Fruit fly (Drosophila melanogaster) whole organism, embryonic: ENCODE results near the gene Oscillin.

Experiments used
- CG10959 ChIP-seq: fragments of 200-800 bp; sonication (Bioruptor generic); IDR thresholded peaks from 2 replicates; pipeline ENCODE4 v1.3.6; 2022; ENCODE audit warnings: missing biosample characterization, missing genetic modification characterization
- CG11247 ChIP-seq: fragments of 200-800 bp; sonication (Bioruptor generic); IDR thresholded peaks from 2 replicates; pipeline ENCODE4 v1.3.6; 2022; ENCODE audit warnings: missing biosample characterization, missing genetic modification characterization
- CG11398 ChIP-seq: fragments of 200-800 bp; sonication (Bioruptor generic); optimal IDR thresholded peaks from 2 replicates; lab custom pipeline; 2016; ENCODE audit warnings: missing biosample characterization, missing genetic modification characterization
- CG12219 ChIP-seq: fragments of 200-800 bp; sonication (Bioruptor generic); optimal IDR thresholded peaks from 3 replicates; lab custom pipeline; 2018; ENCODE audit warnings: missing biosample characterization, mild to moderate bottlenecking, missing genetic modification characterization
- CG12391 ChIP-seq: fragments of 200-800 bp; sonication (Bioruptor generic); optimal IDR thresholded peaks from 3 replicates; lab custom pipeline; 2018; ENCODE audit warnings: missing biosample characterization, mild to moderate bottlenecking, missing genetic modification characterization, moderate library complexity
- CG13287 ChIP-seq: fragments of 200-800 bp; sonication (Bioruptor generic); IDR thresholded peaks from 2 replicates; pipeline ENCODE4 v1.3.6; 2022; ENCODE audit warnings: missing biosample characterization, missing genetic modification characterization; ENCODE audit not compliant: partially characterized antibody
- CG13775 ChIP-seq: fragments of 200-800 bp; sonication (Bioruptor generic); optimal IDR thresholded peaks from 3 replicates; lab custom pipeline; 2017; ENCODE audit warnings: missing biosample characterization, mild to moderate bottlenecking, missing genetic modification characterization
- CG14441 ChIP-seq: fragments of 200-800 bp; sonication (Bioruptor generic); IDR thresholded peaks from 2 replicates; pipeline ENCODE4 v1.3.6; 2022; ENCODE audit warnings: missing biosample characterization, missing genetic modification characterization
- CG15269 ChIP-seq: fragments of 200-800 bp; sonication (Bioruptor generic); optimal IDR thresholded peaks from 2 replicates; lab custom pipeline; 2018; ENCODE audit warnings: missing biosample characterization, mild to moderate bottlenecking, missing genetic modification characterization, moderate library complexity
- CG16813 ChIP-seq: fragments of 200-800 bp; sonication (Bioruptor generic); IDR thresholded peaks from 3 replicates; pipeline ENCODE4 v1.3.6; 2022; ENCODE audit warnings: missing biosample characterization, missing genetic modification characterization; ENCODE audit not compliant: partially characterized antibody
- CG1832 ChIP-seq: fragments of 200-800 bp; sonication (Bioruptor generic); optimal IDR thresholded peaks from 2 replicates; lab custom pipeline; 2017; ENCODE audit warnings: missing biosample characterization, mild to moderate bottlenecking, missing genetic modification characterization, inconsistent platforms
- CG30403 ChIP-seq: fragments of 200-800 bp; sonication (Bioruptor generic); optimal IDR thresholded peaks from 3 replicates; lab custom pipeline; 2016; ENCODE audit warnings: missing biosample characterization, missing genetic modification characterization
- CG3065 ChIP-seq: fragments of 200-800 bp; sonication (Bioruptor generic); optimal IDR thresholded peaks from 2 replicates; lab custom pipeline; 2016; ENCODE audit warnings: missing biosample characterization, missing genetic modification characterization
- CG31441 ChIP-seq: fragments of 200-800 bp; sonication (Bioruptor generic); IDR thresholded peaks from 2 replicates; pipeline ENCODE4 v1.3.6; 2022; ENCODE audit warnings: missing biosample characterization, missing genetic modification characterization
- CG33213 ChIP-seq: fragments of 200-800 bp; sonication (Bioruptor generic); optimal IDR thresholded peaks from 3 replicates; lab custom pipeline; 2016; ENCODE audit warnings: missing biosample characterization, missing genetic modification characterization
- CG4328 ChIP-seq: fragments of 200-800 bp; sonication (Bioruptor generic); optimal IDR thresholded peaks from 3 replicates; lab custom pipeline; 2017; ENCODE audit warnings: missing biosample characterization, missing genetic modification reagents, missing genetic modification characterization
- CG8089 ChIP-seq: fragments of 200-800 bp; sonication (Bioruptor generic); optimal IDR thresholded peaks from 3 replicates; lab custom pipeline; 2016; ENCODE audit warnings: missing biosample characterization, missing genetic modification characterization
- CG8281 ChIP-seq: fragments of 200-800 bp; sonication (Bioruptor generic); optimal IDR thresholded peaks from 2 replicates; lab custom pipeline; 2018; ENCODE audit warnings: missing biosample characterization, mild to moderate bottlenecking, missing genetic modification characterization, moderate library complexity
- Chrac-16 ChIP-seq: fragments of 200-800 bp; sonication (Bioruptor generic); optimal IDR thresholded peaks from 3 replicates; lab custom pipeline; 2016; ENCODE audit warnings: missing biosample characterization, missing genetic modification characterization
- D19A ChIP-seq: fragments of 200-800 bp; optimal IDR thresholded peaks from 3 replicates; lab custom pipeline; 2019; ENCODE audit warnings: missing biosample characterization, mild to moderate bottlenecking, missing genetic modification characterization, moderate library complexity
- Deaf1 ChIP-seq: fragments of 200-800 bp; optimal IDR thresholded peaks from 3 replicates; lab custom pipeline; 2019; ENCODE audit warnings: missing biosample characterization, mild to moderate bottlenecking, missing genetic modification characterization, moderate library complexity
- Dll ChIP-seq: fragments of 200-800 bp; sonication (Bioruptor generic); IDR thresholded peaks from 4 replicates; pipeline ENCODE4 v1.3.6; 2022; ENCODE audit warnings: missing biosample characterization, missing genetic modification characterization; ENCODE audit not compliant: partially characterized antibody
- Dref ChIP-seq: fragments of 200-800 bp; sonication (Bioruptor generic); IDR thresholded peaks from 2 replicates; pipeline ENCODE4 v1.3.6; 2022; ENCODE audit warnings: missing biosample characterization, missing genetic modification characterization
- Drgx ChIP-seq: fragments of 200-800 bp; sonication (Bioruptor generic); IDR thresholded peaks from 2 replicates; pipeline ENCODE4 v1.3.6; 2022; ENCODE audit warnings: missing biosample characterization, missing genetic modification characterization
- Fer1 ChIP-seq: fragments of 200-800 bp; sonication (Bioruptor generic); optimal IDR thresholded peaks from 2 replicates; lab custom pipeline; 2017; ENCODE audit warnings: missing biosample characterization, mild to moderate bottlenecking, missing genetic modification characterization
- GATAe ChIP-seq: fragments of 200-800 bp; sonication (Bioruptor generic); conservative IDR thresholded peaks from 2 replicates; pipeline ENCODE4 v1.3.6; 2022; ENCODE audit warnings: missing biosample characterization, missing genetic modification characterization
- HLH4C ChIP-seq: fragments of 200-800 bp; sonication (Bioruptor generic); IDR thresholded peaks from 3 replicates; pipeline ENCODE4 v1.3.6; 2022; ENCODE audit warnings: missing biosample characterization, missing genetic modification characterization; ENCODE audit not compliant: partially characterized antibody
- MESR4 ChIP-seq: fragments of 200-800 bp; sonication (Bioruptor generic); optimal IDR thresholded peaks from 2 replicates; lab custom pipeline; 2018; ENCODE audit warnings: missing biosample characterization, mild to moderate bottlenecking, missing genetic modification characterization, moderate library complexity
- Mad ChIP-seq: fragments of 200-800 bp; sonication (Bioruptor generic); optimal IDR thresholded peaks from 2 replicates; lab custom pipeline; 2016; ENCODE audit warnings: missing biosample characterization, missing genetic modification characterization
- Max ChIP-seq: fragments of 200-800 bp; sonication (Bioruptor generic); optimal IDR thresholded peaks from 2 replicates; lab custom pipeline; 2016; ENCODE audit warnings: missing biosample characterization, mild to moderate bottlenecking, missing genetic modification characterization
- Med ChIP-seq: fragments of 200-800 bp; sonication (Bioruptor generic); peaks from one replicate; lab custom pipeline; 2016; ENCODE audit warnings: missing biosample characterization, missing genetic modification characterization, mild to moderate bottlenecking, inconsistent platforms, moderate library complexity
- Nf-YA ChIP-seq: fragments of 200-800 bp; sonication (Bioruptor generic); IDR thresholded peaks from 2 replicates; pipeline ENCODE4 v1.3.6; 2022; ENCODE audit warnings: missing biosample characterization, missing genetic modification characterization
- Oli ChIP-seq: fragments of 200-800 bp; sonication (Bioruptor generic); optimal IDR thresholded peaks from 2 replicates; lab custom pipeline; 2018; ENCODE audit warnings: missing biosample characterization, mild to moderate bottlenecking, missing genetic modification characterization, moderate library complexity
- Sry-δ ChIP-seq: fragments of 200-800 bp; sonication (Bioruptor generic); optimal IDR thresholded peaks from 2 replicates; lab custom pipeline; 2016; ENCODE audit warnings: missing biosample characterization, missing genetic modification characterization
- Xbp1 ChIP-seq: fragments of 200-800 bp; sonication (Bioruptor generic); optimal IDR thresholded peaks from 3 replicates; lab custom pipeline; 2016; ENCODE audit warnings: missing biosample characterization, mild to moderate bottlenecking, missing genetic modification characterization
- ac ChIP-seq: fragments of 200-800 bp; sonication (Bioruptor generic); optimal IDR thresholded peaks from 3 replicates; lab custom pipeline; 2017; ENCODE audit warnings: missing biosample characterization, mild to moderate bottlenecking, missing genetic modification characterization
- ara ChIP-seq: fragments of 200-800 bp; sonication (Bioruptor generic); IDR thresholded peaks from 2 replicates; pipeline ENCODE4 v1.3.6; 2022; ENCODE audit warnings: missing biosample characterization, missing genetic modification characterization
- dmrt11E ChIP-seq: fragments of 200-800 bp; sonication (Bioruptor generic); optimal IDR thresholded peaks from 3 replicates; lab custom pipeline; 2018; ENCODE audit warnings: missing biosample characterization, mild to moderate bottlenecking, missing genetic modification characterization, moderate library complexity
- en ChIP-seq: fragments of 200-800 bp; sonication (Bioruptor generic); optimal IDR thresholded peaks from 2 replicates; lab custom pipeline; 2016; ENCODE audit warnings: missing biosample characterization, missing genetic modification characterization
- ewg ChIP-seq: fragments of 200-800 bp; sonication (Bioruptor generic); optimal IDR thresholded peaks from 3 replicates; lab custom pipeline; 2017; ENCODE audit warnings: mild to moderate bottlenecking, missing biosample characterization, missing genetic modification reagents, missing genetic modification characterization
- fru ChIP-seq: fragments of >200 bp; optimal IDR thresholded peaks from 2 replicates; lab custom pipeline; 2017
- fu2 ChIP-seq: fragments of 200-800 bp; sonication (Bioruptor generic); optimal IDR thresholded peaks from 2 replicates; lab custom pipeline; 2016; ENCODE audit warnings: missing biosample characterization, missing genetic modification characterization
- gsb-n ChIP-seq: fragments of 200-800 bp; sonication (Bioruptor generic); optimal IDR thresholded peaks from 3 replicates; lab custom pipeline; 2018; ENCODE audit warnings: missing biosample characterization, mild to moderate bottlenecking, missing genetic modification characterization
- gt ChIP-seq: fragments of 200-800 bp; sonication (Bioruptor generic); IDR thresholded peaks from 2 replicates; pipeline ENCODE4 v1.3.6; 2022; ENCODE audit warnings: missing biosample characterization, missing genetic modification characterization
- hbn ChIP-seq: fragments of 200-800 bp; sonication (Bioruptor generic); IDR thresholded peaks from 2 replicates; pipeline ENCODE4 v1.3.6; 2022; ENCODE audit warnings: missing biosample characterization, missing genetic modification characterization; ENCODE audit not compliant: partially characterized antibody
- jumu ChIP-seq: fragments of 200-800 bp; sonication (Bioruptor generic); optimal IDR thresholded peaks from 3 replicates; lab custom pipeline; 2016; ENCODE audit warnings: missing biosample characterization, missing genetic modification characterization
- ken ChIP-seq: fragments of 200-800 bp; sonication (Bioruptor generic); IDR thresholded peaks from 3 replicates; pipeline ENCODE4 v1.3.6; 2022; ENCODE audit warnings: missing biosample characterization, missing genetic modification characterization
- kni ChIP-seq: fragments of 200-800 bp; sonication (Bioruptor generic); optimal IDR thresholded peaks from 3 replicates; lab custom pipeline; 2017; ENCODE audit warnings: mild to moderate bottlenecking, missing biosample characterization, missing genetic modification reagents, missing genetic modification characterization
- lmd ChIP-seq: fragments of 200-800 bp; sonication (Bioruptor generic); IDR thresholded peaks from 2 replicates; pipeline ENCODE4 v1.3.6; 2022; ENCODE audit warnings: missing biosample characterization, missing genetic modification characterization
- salm ChIP-seq: fragments of 200-800 bp; sonication (Bioruptor generic); optimal IDR thresholded peaks from 2 replicates; lab custom pipeline; 2018; ENCODE audit warnings: missing biosample characterization, mild to moderate bottlenecking, missing genetic modification characterization
- slp2 ChIP-seq: fragments of 200-800 bp; sonication (Bioruptor generic); optimal IDR thresholded peaks from 2 replicates; lab custom pipeline; 2016; ENCODE audit warnings: missing biosample characterization, missing genetic modification characterization
- sug ChIP-seq: fragments of 200-800 bp; optimal IDR thresholded peaks from 2 replicates; lab custom pipeline; 2019; ENCODE audit warnings: missing biosample characterization, mild to moderate bottlenecking, missing genetic modification characterization, moderate library complexity

The Oscillin gene

dm6 chr2L:5547288-5547777 lies 447 bp downstream of the Oscillin start (continued):
- no peak for TF ChIP-seq MESR4 (GFP tag; lab: Kevin White, UChicago)
- 0 out of 4 replicates have a peak, but pooled peaks have one; percentile 37 for TF ChIP-seq Dll (GFP tag; lab: Robert Waterston, UW)
- peak; percentile 30 for TF ChIP-seq salm
- TF ChIP-seq CG31441 (GFP tag; lab: Robert Waterston, UW), result no peak
- TF ChIP-seq CG4328 (GFP tag; lab: Kevin White, UChicago), result peak; percentile 9
- no peak for TF ChIP-seq HLH4C (GFP tag; lab: Robert Waterston, UW)
- TF ChIP-seq jumu, result no peak
- TF ChIP-seq Deaf1, result no peak
- TF ChIP-seq fru (lab: Kevin White, UChicago), result no peak
- no peak; the same call in 2 of the 3 replicates for TF ChIP-seq CG16813 (GFP tag; lab: Robert Waterston, UW)
- TF ChIP-seq en, result no peak
- TF ChIP-seq kni (GFP tag; lab: Kevin White, UChicago), result peak; percentile 33
- peak; percentile 39 for TF ChIP-seq CG12219
- TF ChIP-seq Oli, result no peak
- peak; percentile 92 for TF ChIP-seq CG8281 (tag; lab: Kevin White, UChicago)
- TF ChIP-seq Sry-δ, result no peak
- no peak for TF ChIP-seq CG33213 (GFP tag; lab: Kevin White, UChicago)
- peak; percentile 89 for TF ChIP-seq sug
- no peak for TF ChIP-seq CG1832 (GFP tag; lab: Kevin White, UChicago)
- no peak for TF ChIP-seq Chrac-16 (GFP tag; lab: Kevin White, UChicago)
- no peak for TF ChIP-seq CG10959 (GFP tag; lab: Robert Waterston, UW)
- peak; percentile 46; the same call in 1 of the 2 replicates for TF ChIP-seq GATAe
- TF ChIP-seq CG14441, result no peak
- TF ChIP-seq gt (GFP tag; lab: Robert Waterston, UW), result no peak
- TF ChIP-seq CG12391 (tag; lab: Kevin White, UChicago), result no peak
- TF ChIP-seq Mad, result no peak
- no peak for TF ChIP-seq fu2 (GFP tag; lab: Kevin White, UChicago)
- no peak for TF ChIP-seq CG11247 (GFP tag; lab: Robert Waterston, UW)
- no peak for TF ChIP-seq CG13775 (GFP tag; lab: Kevin White, UChicago)
- TF ChIP-seq Xbp1 (GFP tag; lab: Kevin White, UChicago), result no peak
- no peak for TF ChIP-seq Max
- peak; percentile 49; the same call in 1 of the 2 replicates for TF ChIP-seq ara (GFP tag; lab: Robert Waterston, UW)
- no peak for TF ChIP-seq Fer1 (GFP tag; lab: Kevin White, UChicago)
- no peak for TF ChIP-seq ewg (GFP tag; lab: Kevin White, UChicago)
- TF ChIP-seq Med, result no peak
- no peak for TF ChIP-seq Nf-YA (GFP tag; lab: Robert Waterston, UW)
- TF ChIP-seq D19A, result no peak
- no peak for TF ChIP-seq hbn (GFP tag; lab: Robert Waterston, UW)
- TF ChIP-seq CG3065 (GFP tag; lab: Kevin White, UChicago), result no peak
- TF ChIP-seq Dref, result no peak
- TF ChIP-seq CG30403 (GFP tag; lab: Kevin White, UChicago), result no peak
- no peak for TF ChIP-seq CG15269
- no peak for TF ChIP-seq ac (GFP tag; lab: Kevin White, UChicago)
- no peak for TF ChIP-seq CG13287
- TF ChIP-seq lmd (GFP tag; lab: Robert Waterston, UW), result no peak
- TF ChIP-seq CG11398, result no peak
- no peak for TF ChIP-seq Drgx (GFP tag; lab: Robert Waterston, UW)
- no peak for TF ChIP-seq slp2 (GFP tag; lab: Kevin White, UChicago)
- TF ChIP-seq gsb-n (tag; lab: Kevin White, UChicago), result no peak
- no peak for TF ChIP-seq ken (GFP tag; lab: Robert Waterston, UW)
- no peak for TF ChIP-seq CG8089 (GFP tag; lab: Kevin White, UChicago)
- TF ChIP-seq dmrt11E (tag; lab: Kevin White, UChicago), result no peak
